Worm (Caenorhabditis elegans) whole organism, midembryonic: ENCODE measurements around the gene srh-69.
A peak's percentile ranks its signal among the peaks of the same experiment; 100 is the strongest.

Source experiments
- T22C8.4 ChIP-seq: fragments of 200-800 bp; sonication (Bioruptor generic); IDR thresholded peaks from 2 replicates; pipeline ENCODE4 v1.3.6; 2022; ENCODE audit warnings: missing genetic modification characterization, missing compliant biosample characterization
- cog-1 ChIP-seq: sonication (generic microtip); optimal IDR thresholded peaks from 2 replicates; lab custom pipeline; 2016; ENCODE audit warnings: missing genetic modification characterization, missing compliant biosample characterization
- flt-1 ChIP-seq: fragments of 200-800 bp; sonication (Bioruptor generic); IDR thresholded peaks from 2 replicates; pipeline ENCODE4 v1.3.6; 2022; ENCODE audit warnings: missing genetic modification characterization, missing compliant biosample characterization
- klf-2 ChIP-seq: fragments of 200-800 bp; sonication (Bioruptor generic); conservative IDR thresholded peaks from 2 replicates; pipeline ENCODE4 v1.3.6; 2022; ENCODE audit warnings: missing genetic modification reagents, missing genetic modification characterization, missing compliant biosample characterization
- med-1 ChIP-seq: sonication (generic microtip); optimal IDR thresholded peaks from 2 replicates; lab custom pipeline; 2017; ENCODE audit warnings: missing genetic modification characterization, mild to moderate bottlenecking, missing compliant biosample characterization, antibody characterized with exemption, missing genetic modification reagents; ENCODE audit not compliant: insufficient read depth
- ref-1 ChIP-seq: fragments of 200-800 bp; sonication (Bioruptor generic); conservative IDR thresholded peaks from 2 replicates; pipeline ENCODE4 v1.3.6; 2022; ENCODE audit warnings: missing genetic modification reagents, missing genetic modification characterization, missing compliant biosample characterization
- tab-1 ChIP-seq: fragments of 200-800 bp; sonication (Bioruptor generic); IDR thresholded peaks from 2 replicates; pipeline ENCODE4 v1.3.6; 2022; ENCODE audit warnings: missing genetic modification characterization, missing compliant biosample characterization
- ztf-23 ChIP-seq: fragments of 200-800 bp; sonication (Bioruptor generic); IDR thresholded peaks from 2 replicates; pipeline ENCODE4 v1.3.6; 2022; ENCODE audit warnings: missing genetic modification reagents, missing genetic modification characterization, missing compliant biosample characterization
- ztf-29 ChIP-seq: fragments of 200-800 bp; sonication (Bioruptor generic); IDR thresholded peaks from 2 replicates; pipeline ENCODE4 v1.3.6; 2022; ENCODE audit warnings: missing genetic modification reagents, missing genetic modification characterization, missing compliant biosample characterization

Gene srh-69

DNA sequence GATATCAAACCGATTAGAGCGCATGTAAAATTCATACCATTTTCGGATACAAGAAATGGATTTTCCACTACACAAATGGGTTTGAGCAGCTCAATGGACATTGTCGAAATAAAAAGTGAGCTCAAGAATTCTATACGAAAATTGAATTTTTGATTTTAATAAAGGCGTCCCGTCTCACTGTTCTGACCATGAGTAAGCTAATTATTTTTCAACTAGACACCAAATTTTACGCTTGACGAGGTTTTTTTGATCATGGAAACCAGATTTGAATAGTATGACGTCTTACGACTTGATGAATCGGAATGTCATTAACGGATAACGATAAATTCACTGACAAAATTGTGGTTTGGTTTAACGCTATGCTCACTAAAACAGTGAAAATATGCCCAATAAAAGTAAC, 1.8 kb upstream of the srh-69 start, which contains the start of gene srh-61:
srh-61 (minus strand) TSS at position 101 of the 400 bp plus-strand sequence.
- TF ChIP-seq T22C8.4 (GFP tag; lab: Robert Waterston, UW) (no peak), ref-1 (GFP tag; lab: Robert Waterston, UW) (no peak), klf-2 (GFP tag; lab: Robert Waterston, UW) (no peak), ztf-29 (no peak), tab-1 (no peak), ztf-23 (no peak), cog-1 (tag; lab: Kevin White, UChicago) (no peak), med-1 (GFP tag; lab: Kevin White, UChicago) (no peak), flt-1 (no peak)

DNA sequence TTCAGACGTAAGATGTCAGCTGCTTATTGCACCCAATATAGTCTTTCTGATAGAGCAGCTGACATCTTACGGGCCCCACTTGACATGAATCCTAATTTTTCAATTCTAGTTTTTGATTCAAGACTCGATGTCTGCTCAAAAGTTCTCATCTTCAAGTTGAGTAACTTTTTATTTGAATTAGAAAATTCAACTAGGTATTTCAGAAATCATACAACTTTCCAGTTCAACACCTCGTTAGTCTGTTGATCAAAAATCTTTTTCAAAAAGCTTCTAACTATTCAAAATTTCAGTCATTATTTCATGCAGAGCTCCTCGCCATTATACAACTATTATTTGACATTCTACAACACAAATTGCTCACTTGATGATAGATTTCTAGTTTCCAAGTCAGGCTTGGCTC, 2.7 kb downstream of the srh-69 start, which contains the start of gene srh-73:
srh-73 (plus strand) TSS at position 301 of the 400 bp plus-strand sequence.
- TF ChIP-seq med-1 (GFP tag; lab: Kevin White, UChicago) = no peak
- no peak for TF ChIP-seq ref-1 (GFP tag; lab: Robert Waterston, UW)
- no peak for TF ChIP-seq T22C8.4 (GFP tag; lab: Robert Waterston, UW)
- no peak for TF ChIP-seq klf-2 (GFP tag; lab: Robert Waterston, UW)
- TF ChIP-seq ztf-29 = no peak
- no peak for TF ChIP-seq ztf-23
- no peak for TF ChIP-seq cog-1 (tag; lab: Kevin White, UChicago)
- no peak for TF ChIP-seq tab-1
- no peak for TF ChIP-seq flt-1

ce11 chrII:12508650-12509049, 5.9 kb downstream of the srh-69 start, which contains the start of gene srh-67:
Gene srh-67, plus strand, starts transcription at chrII:12508950.
- TF ChIP-seq med-1 (GFP tag; lab: Kevin White, UChicago) = no peak
- TF ChIP-seq klf-2 (GFP tag; lab: Robert Waterston, UW) = no peak
- TF ChIP-seq ztf-29 = no peak
- no peak for TF ChIP-seq flt-1
- no peak for TF ChIP-seq tab-1
- no peak for TF ChIP-seq ref-1 (GFP tag; lab: Robert Waterston, UW)
- no peak for TF ChIP-seq cog-1 (tag; lab: Kevin White, UChicago)
- TF ChIP-seq ztf-23 = no peak
- no peak for TF ChIP-seq T22C8.4 (GFP tag; lab: Robert Waterston, UW)

- TF ChIP-seq ref-1 (GFP tag; lab: Robert Waterston, UW) (no peak), T22C8.4 (GFP tag; lab: Robert Waterston, UW) (no peak), cog-1 (tag; lab: Kevin White, UChicago) (no peak), med-1 (GFP tag; lab: Kevin White, UChicago) (no peak), flt-1 (no peak), ztf-23 (no peak), ztf-29 (no peak), tab-1 (no peak)
Observed at ce11 chrII:12507038-12507437, 7.5 kb downstream of the srh-69 start, which contains the start of gene srh-68. Gene srh-68, plus strand, starts transcription at chrII:12507338.

- TF ChIP-seq flt-1 = no peak
Observed at ce11 chrII:12506511-12506910, 8.0 kb downstream of the srh-69 start.

DNA sequence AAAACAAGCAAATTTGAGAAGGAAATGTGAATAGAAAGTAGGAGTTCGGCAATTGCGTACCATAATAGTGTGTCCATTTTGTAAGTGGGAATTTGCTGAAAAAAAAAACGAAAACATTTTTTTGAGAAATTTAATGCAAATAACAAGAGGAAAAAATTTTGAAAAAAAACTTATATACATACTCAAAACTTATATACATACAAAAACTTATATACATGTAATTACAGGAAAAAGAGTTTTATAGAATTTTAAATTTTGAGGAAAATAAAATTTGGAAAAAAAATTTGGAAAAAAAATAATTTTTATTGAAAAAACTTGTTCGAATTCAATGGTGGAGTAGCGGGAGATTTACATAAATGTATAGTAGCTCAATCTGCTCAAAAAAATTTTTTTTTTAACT, 11.7 kb downstream of the srh-69 start, which contains the start of gene ador-1:
ador-1 (minus strand) TSS at position 101 of the 400 bp plus-strand sequence.
- TF ChIP-seq flt-1 = no peak
- TF ChIP-seq med-1 (GFP tag; lab: Kevin White, UChicago) = no peak
- no peak for TF ChIP-seq klf-2 (GFP tag; lab: Robert Waterston, UW)
- no peak for TF ChIP-seq T22C8.4 (GFP tag; lab: Robert Waterston, UW)
- no peak for TF ChIP-seq ref-1 (GFP tag; lab: Robert Waterston, UW)
- no peak for TF ChIP-seq ztf-29
- TF ChIP-seq tab-1 = no peak
- TF ChIP-seq ztf-23 = no peak
- TF ChIP-seq cog-1 (tag; lab: Kevin White, UChicago) = no peak

ce11 chrII:12499969-12500368, 14.6 kb downstream of the srh-69 start:
- TF ChIP-seq flt-1 (no peak), ztf-29 (no peak), med-1 (GFP tag; lab: Kevin White, UChicago) (no peak), klf-2 (GFP tag; lab: Robert Waterston, UW) (no peak), T22C8.4 (GFP tag; lab: Robert Waterston, UW) (no peak)

- TF ChIP-seq T22C8.4 (GFP tag; lab: Robert Waterston, UW) (no peak), ztf-23 (no peak), flt-1 (no peak), ztf-29 (no peak), ref-1 (GFP tag; lab: Robert Waterston, UW) (no peak), cog-1 (tag; lab: Kevin White, UChicago) (no peak), tab-1 (no peak), klf-2 (GFP tag; lab: Robert Waterston, UW) (no peak), med-1 (GFP tag; lab: Kevin White, UChicago) (no peak)
Observed at ce11 chrII:12496981-12497380, 17.5 kb downstream of the srh-69 start, which contains the start of gene T21B4.3. Gene T21B4.3, minus strand, starts transcription at chrII:12497081.

- TF ChIP-seq ref-1 (GFP tag; lab: Robert Waterston, UW) (peak; percentile 88), klf-2 (GFP tag; lab: Robert Waterston, UW) (peak; percentile 98), ztf-23 (peak; percentile 98), ztf-29 (peak; percentile 100), tab-1 (peak; percentile 98), cog-1 (tag; lab: Kevin White, UChicago) (peak; percentile 83), T22C8.4 (GFP tag; lab: Robert Waterston, UW) (peak; percentile 96), flt-1 (peak; percentile 97), med-1 (GFP tag; lab: Kevin White, UChicago) (peak; percentile 73)
Observed at ce11 chrII:12494556-12495131, 19.9 kb downstream of the srh-69 start, which contains the start of gene col-85. Gene col-85, minus strand, starts transcription at chrII:12495095.

DNA sequence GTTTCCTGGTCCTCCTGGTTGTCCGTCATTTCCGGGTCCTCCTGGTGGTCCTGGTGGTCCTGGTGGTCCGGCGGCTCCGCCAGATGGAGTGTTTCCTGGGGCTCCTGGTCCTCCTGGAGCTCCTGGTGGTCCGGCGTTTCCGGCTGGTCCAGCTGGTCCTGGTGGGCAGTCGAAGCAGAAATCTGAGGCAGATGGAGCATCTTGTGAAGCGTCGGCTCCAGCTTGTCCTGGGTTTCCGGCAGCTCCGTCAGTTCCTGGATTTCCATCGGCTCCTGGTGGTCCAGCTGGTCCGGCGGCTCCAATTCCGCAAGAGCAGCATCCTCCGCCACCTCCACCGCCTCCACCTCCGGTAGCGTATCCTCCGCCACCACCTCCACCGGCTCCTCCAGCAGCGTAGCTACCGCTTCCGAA, 20.4 kb downstream of the srh-69 start:
- TF ChIP-seq ztf-29 (no peak), ref-1 (GFP tag; lab: Robert Waterston, UW) (no peak), T22C8.4 (GFP tag; lab: Robert Waterston, UW) (no peak), klf-2 (GFP tag; lab: Robert Waterston, UW) (no peak), med-1 (GFP tag; lab: Kevin White, UChicago) (no peak), tab-1 (no peak), cog-1 (tag; lab: Kevin White, UChicago) (no peak), flt-1 (no peak), ztf-23 (no peak)
